Worm (Caenorhabditis elegans) whole organism, young adult: ENCODE measurements around the gene msp-33.
"Not testable (repeated sequence)": the region's sequence is repeated elsewhere in the genome, so short reads cannot be mapped to it uniquely, and the experiment has no call there.

Source experiments
- F49E8.2 ChIP-seq: sonication (generic microtip); optimal IDR thresholded peaks from 3 replicates; lab custom pipeline; 2017; ENCODE audit warnings: missing genetic modification characterization, mild to moderate bottlenecking, missing compliant biosample characterization, antibody characterized with exemption, moderate library complexity; ENCODE audit not compliant: insufficient read depth
- cebp-1 ChIP-seq, 2 experiments: fragments of 200-800 bp in 1 of 2; sonication (Bioruptor generic) in 1 of 2; sonication (generic microtip) in 1 of 2; IDR thresholded peaks in 1 of 2; optimal IDR thresholded peaks in 1 of 2; 2 replicates each; pipeline versions ENCODE4 v1.3.6 to Lab custom; 2017 to 2022; ENCODE audit warnings: missing compliant biosample characterization in 2 of 2, missing genetic modification characterization in 2 of 2, mild to moderate bottlenecking in 1 of 2, missing genetic modification reagents in 1 of 2, moderate library complexity in 1 of 2
- madf-3 ChIP-seq: fragments of 200-800 bp; sonication (Bioruptor generic); IDR thresholded peaks from 2 replicates; pipeline ENCODE4 v1.3.6; 2022; ENCODE audit warnings: missing genetic modification reagents, missing genetic modification characterization, missing compliant biosample characterization
- snpc-4 ChIP-seq, 5 experiments: fragments of 150-350 bp in 1 of 5; sonication (generic microtip) in 4 of 5; optimal IDR thresholded peaks; 2 replicates each; lab custom pipeline; 2014 to 2018; ENCODE audit warnings: missing genetic modification characterization in 5 of 5, missing biosample characterization in 3 of 5, antibody characterized with exemption in 2 of 5, mild to moderate bottlenecking in 2 of 5, missing compliant biosample characterization in 2 of 5, missing genotype in 2 of 5, moderate library complexity in 2 of 5, missing genetic modification reagents in 1 of 5

ce11 chrII:4932727-4933126 is 40.2 kb upstream of the msp-33 start, which contains the start of gene msp-152:
- not testable (repeated sequence) for TF ChIP-seq cebp-1 (GFP tag; IDR thresholded peaks at IDR 0.05; lab: Robert Waterston, UW); cebp-1 (tag; optimal IDR thresholded peaks at IDR 0.05; lab: Kevin White, UChicago); madf-3; F49E8.2 (tag; lab: Kevin White, UChicago); snpc-4 (GFP tag; optimal IDR thresholded peaks at IDR 0.05; lab: Kevin White, UChicago); snpc-4 (tag; optimal IDR thresholded peaks at IDR 0.05; lab: Kevin White, UChicago)
